Worm (Caenorhabditis elegans) whole organism, early embryonic: ENCODE results near the gene C07G1.15.

Experiments
- B0310.2 ChIP-seq: sonication (generic microtip); optimal IDR thresholded peaks from 2 replicates; lab custom pipeline; 2016; ENCODE audit warnings: mild to moderate bottlenecking, missing genetic modification characterization, missing compliant biosample characterization
- F13C5.2 ChIP-seq: sonication (generic microtip); optimal IDR thresholded peaks from 2 replicates; lab custom pipeline; 2017; ENCODE audit warnings: mild to moderate bottlenecking, missing genetic modification characterization, inconsistent platforms, missing compliant biosample characterization
- aly-1 ChIP-seq: sonication (generic microtip); optimal IDR thresholded peaks from 2 replicates; lab custom pipeline; 2016; ENCODE audit warnings: missing genetic modification characterization, missing compliant biosample characterization
- ama-1 ChIP-seq: fragments of 150-350 bp; optimal IDR thresholded peaks from 2 replicates; lab custom pipeline; 2014
- ceh-13 ChIP-seq: fragments of 200-800 bp; sonication (Bioruptor generic); optimal IDR thresholded peaks from 2 replicates; lab custom pipeline; 2018; ENCODE audit warnings: mild to moderate bottlenecking, missing genetic modification characterization, missing compliant biosample characterization
- ceh-36 ChIP-seq: sonication (generic microtip); optimal IDR thresholded peaks from 2 replicates; lab custom pipeline; 2016; ENCODE audit warnings: missing genetic modification characterization, inconsistent platforms, missing compliant biosample characterization
- ets-7 ChIP-seq: sonication (generic microtip); optimal IDR thresholded peaks from 2 replicates; lab custom pipeline; 2016; ENCODE audit warnings: missing genotype, missing genetic modification characterization, missing compliant biosample characterization
- flt-1 ChIP-seq: fragments of 200-800 bp; sonication (Bioruptor generic); IDR thresholded peaks from 2 replicates; pipeline ENCODE4 v1.3.6; 2022; ENCODE audit warnings: missing genetic modification characterization, missing compliant biosample characterization
- hmbx-1 ChIP-seq: sonication (generic microtip); optimal IDR thresholded peaks from 2 replicates; lab custom pipeline; 2016; ENCODE audit warnings: mild to moderate bottlenecking, missing genetic modification characterization, missing compliant biosample characterization
- hmg-4 ChIP-seq: fragments of 200-800 bp; sonication (Bioruptor generic); optimal IDR thresholded peaks from 2 replicates; lab custom pipeline; 2018; ENCODE audit warnings: mild to moderate bottlenecking, missing genetic modification characterization, missing compliant biosample characterization
- hnd-1 ChIP-seq: sonication (generic microtip); optimal IDR thresholded peaks from 2 replicates; lab custom pipeline; 2016; ENCODE audit warnings: missing genetic modification characterization, missing compliant biosample characterization
- pes-1 ChIP-seq: fragments of 200-800 bp; sonication (Bioruptor generic); IDR thresholded peaks from 2 replicates; pipeline ENCODE4 v1.3.6; 2022; ENCODE audit warnings: missing genetic modification reagents, missing genetic modification characterization, missing compliant biosample characterization
- scrt-1 ChIP-seq: fragments of 200-800 bp; sonication (Bioruptor generic); IDR thresholded peaks from 2 replicates; pipeline ENCODE4 v1.3.6; 2022; ENCODE audit warnings: missing genetic modification characterization, missing compliant biosample characterization
- sea-1 ChIP-seq: fragments of 200-800 bp; sonication (Bioruptor generic); conservative IDR thresholded peaks from 2 replicates; pipeline ENCODE4 v1.3.6; 2022; ENCODE audit warnings: missing genetic modification characterization, missing compliant biosample characterization
- tbx-11 ChIP-seq: fragments of 200-800 bp; sonication (Bioruptor generic); IDR thresholded peaks from 2 replicates; pipeline ENCODE4 v1.3.6; 2022; ENCODE audit warnings: missing genetic modification characterization, missing compliant biosample characterization
- tbx-37 ChIP-seq: fragments of 200-800 bp; sonication (Bioruptor generic); conservative IDR thresholded peaks from 2 replicates; pipeline ENCODE4 v1.3.6; 2022; ENCODE audit warnings: missing genetic modification reagents, missing genetic modification characterization, missing compliant biosample characterization
- tra-4 ChIP-seq: sonication (generic microtip); optimal IDR thresholded peaks from 2 replicates; lab custom pipeline; 2017; ENCODE audit warnings: missing genetic modification characterization, missing compliant biosample characterization

Gene C07G1.15

DNA sequence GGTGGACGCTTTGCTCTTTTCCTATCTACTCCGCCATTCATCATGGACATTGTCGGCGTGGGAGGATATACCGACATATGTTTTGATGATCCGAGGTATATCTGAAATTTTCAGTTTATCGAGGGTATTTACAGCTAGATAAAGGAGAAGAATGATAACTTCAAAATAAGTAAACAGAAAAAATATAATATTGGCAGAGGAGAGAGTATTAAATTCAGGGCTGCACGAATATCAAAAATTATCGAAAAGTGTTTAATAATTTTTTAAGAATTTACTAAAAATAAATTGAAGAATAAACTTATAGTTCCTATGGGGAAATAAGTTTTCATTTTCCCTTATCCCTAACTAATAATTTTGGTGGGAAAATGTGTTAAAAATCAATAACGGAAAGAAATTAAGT is 29.1 kb downstream of the C07G1.15 start, which contains the start of gene wsp-1:
Gene wsp-1 (minus strand): TSS at position 101 of the 400 bp plus-strand sequence.
- no peak for TF ChIP-seq hmg-4 (GFP tag; lab: Kevin White, UChicago)
- no peak for TF ChIP-seq hmbx-1
- TF ChIP-seq sea-1 (GFP tag; lab: Robert Waterston, UW): no peak
- TF ChIP-seq pes-1: no peak
- no peak for TF ChIP-seq flt-1
- no peak for TF ChIP-seq F13C5.2 (tag; lab: Kevin White, UChicago)
- TF ChIP-seq ama-1 (lab: Kevin White, UChicago): no peak
- no peak for TF ChIP-seq hnd-1 (tag; lab: Kevin White, UChicago)
- TF ChIP-seq tbx-37 (GFP tag; lab: Robert Waterston, UW): no peak
- no peak for TF ChIP-seq ceh-13 (GFP tag; lab: Kevin White, UChicago)
- no peak for TF ChIP-seq aly-1 (tag; lab: Kevin White, UChicago)
- TF ChIP-seq tra-4 (tag; lab: Kevin White, UChicago): no peak
- no peak for TF ChIP-seq ceh-36 (tag; lab: Kevin White, UChicago)
- TF ChIP-seq ets-7: no peak
- no peak for TF ChIP-seq scrt-1 (GFP tag; lab: Robert Waterston, UW)
- TF ChIP-seq tbx-11 (GFP tag; lab: Robert Waterston, UW): no peak
- no peak for TF ChIP-seq B0310.2 (tag; lab: Kevin White, UChicago)

DNA sequence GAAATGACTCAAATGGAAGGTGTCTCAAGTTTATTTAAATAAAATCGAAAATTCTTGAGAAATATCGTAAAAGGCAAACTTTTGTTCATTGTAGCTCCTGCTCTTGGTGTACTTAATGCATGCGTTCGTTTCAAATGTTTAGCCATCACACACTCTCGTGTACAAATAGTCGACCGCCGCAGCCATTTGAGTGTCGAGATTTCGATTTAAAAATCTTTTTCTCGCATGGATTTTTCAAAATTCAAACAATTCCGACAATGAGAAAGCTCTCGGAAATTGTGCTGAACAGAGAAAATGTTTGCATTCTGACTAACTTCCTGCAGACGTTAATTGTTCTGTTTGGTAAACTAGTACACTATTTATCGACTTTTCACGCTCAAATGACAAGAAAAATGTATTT is 29.5 kb downstream of the C07G1.15 start:
- TF ChIP-seq ama-1 (lab: Kevin White, UChicago) (no peak), aly-1 (tag; lab: Kevin White, UChicago) (no peak), B0310.2 (tag; lab: Kevin White, UChicago) (no peak), tbx-11 (GFP tag; lab: Robert Waterston, UW) (no peak), F13C5.2 (tag; lab: Kevin White, UChicago) (no peak), ceh-36 (tag; lab: Kevin White, UChicago) (no peak), hmbx-1 (no peak), hnd-1 (tag; lab: Kevin White, UChicago) (no peak), ets-7 (no peak), pes-1 (no peak), scrt-1 (GFP tag; lab: Robert Waterston, UW) (no peak), ceh-13 (GFP tag; lab: Kevin White, UChicago) (no peak), hmg-4 (GFP tag; lab: Kevin White, UChicago) (no peak), tra-4 (tag; lab: Kevin White, UChicago) (no peak)

DNA sequence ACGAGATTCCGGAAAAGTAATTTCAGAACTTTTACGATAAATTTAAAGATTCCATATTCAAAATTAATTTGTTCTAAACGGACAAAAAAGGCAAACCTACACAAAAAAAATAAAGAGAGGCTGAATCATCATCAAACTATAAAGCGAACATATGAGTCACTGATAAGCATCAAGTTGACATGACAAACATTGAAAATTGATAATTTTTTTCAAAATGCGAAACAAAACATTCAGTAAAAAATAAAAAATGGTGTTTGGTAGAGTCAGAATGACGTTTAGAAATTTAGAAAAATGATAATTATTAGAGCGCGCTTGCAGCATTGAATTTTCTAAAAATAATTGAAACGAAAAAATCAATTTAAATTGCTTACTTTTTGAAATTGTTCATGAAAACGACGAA is 30.1 kb downstream of the C07G1.15 start:
- TF ChIP-seq aly-1 (tag; lab: Kevin White, UChicago) (no peak), tra-4 (tag; lab: Kevin White, UChicago) (no peak), tbx-37 (GFP tag; lab: Robert Waterston, UW) (no peak), flt-1 (no peak), B0310.2 (tag; lab: Kevin White, UChicago) (no peak), hmbx-1 (no peak), ceh-36 (tag; lab: Kevin White, UChicago) (no peak), F13C5.2 (tag; lab: Kevin White, UChicago) (no peak), hnd-1 (tag; lab: Kevin White, UChicago) (no peak), hmg-4 (GFP tag; lab: Kevin White, UChicago) (no peak), tbx-11 (GFP tag; lab: Robert Waterston, UW) (no peak), pes-1 (no peak), ama-1 (lab: Kevin White, UChicago) (no peak), ceh-13 (GFP tag; lab: Kevin White, UChicago) (no peak), scrt-1 (GFP tag; lab: Robert Waterston, UW) (no peak), sea-1 (GFP tag; lab: Robert Waterston, UW) (no peak)

ce11 chrIV:8201133-8201532 is 31.4 kb downstream of the C07G1.15 start, which contains the start of gene glrx-22:
Gene glrx-22 (minus strand): TSS chrIV:8201233.
- TF ChIP-seq ceh-36 (tag; lab: Kevin White, UChicago) (no peak), aly-1 (tag; lab: Kevin White, UChicago) (no peak), flt-1 (no peak), pes-1 (no peak)

DNA sequence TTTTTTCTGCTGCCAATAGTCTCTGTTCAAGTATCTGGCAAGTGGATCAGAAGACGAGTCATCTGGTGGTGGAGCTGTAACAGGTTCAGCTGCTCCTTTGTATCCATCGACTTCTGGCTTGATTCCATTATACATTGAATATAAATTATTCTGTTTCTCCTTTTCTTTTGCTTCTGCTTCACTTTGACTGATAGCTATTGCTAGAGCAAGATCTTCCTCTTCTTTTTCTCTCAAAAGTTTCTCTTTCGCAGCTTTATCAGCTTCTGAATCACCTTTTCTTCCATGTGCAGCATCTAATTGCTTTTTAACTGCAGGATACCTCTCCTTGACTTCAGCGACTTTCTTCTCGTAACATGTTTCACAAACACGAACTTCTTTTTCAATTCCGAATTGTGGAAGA is 33.8 kb downstream of the C07G1.15 start:
- TF ChIP-seq F13C5.2 (tag; lab: Kevin White, UChicago): no peak
- no peak for TF ChIP-seq flt-1
- TF ChIP-seq sea-1 (GFP tag; lab: Robert Waterston, UW): no peak
- TF ChIP-seq hmg-4 (GFP tag; lab: Kevin White, UChicago): no peak
- no peak for TF ChIP-seq ceh-13 (GFP tag; lab: Kevin White, UChicago)
- TF ChIP-seq ets-7: no peak
- TF ChIP-seq aly-1 (tag; lab: Kevin White, UChicago): no peak
- no peak for TF ChIP-seq tbx-11 (GFP tag; lab: Robert Waterston, UW)
- TF ChIP-seq ama-1 (lab: Kevin White, UChicago): no peak
- TF ChIP-seq scrt-1 (GFP tag; lab: Robert Waterston, UW): no peak

DNA sequence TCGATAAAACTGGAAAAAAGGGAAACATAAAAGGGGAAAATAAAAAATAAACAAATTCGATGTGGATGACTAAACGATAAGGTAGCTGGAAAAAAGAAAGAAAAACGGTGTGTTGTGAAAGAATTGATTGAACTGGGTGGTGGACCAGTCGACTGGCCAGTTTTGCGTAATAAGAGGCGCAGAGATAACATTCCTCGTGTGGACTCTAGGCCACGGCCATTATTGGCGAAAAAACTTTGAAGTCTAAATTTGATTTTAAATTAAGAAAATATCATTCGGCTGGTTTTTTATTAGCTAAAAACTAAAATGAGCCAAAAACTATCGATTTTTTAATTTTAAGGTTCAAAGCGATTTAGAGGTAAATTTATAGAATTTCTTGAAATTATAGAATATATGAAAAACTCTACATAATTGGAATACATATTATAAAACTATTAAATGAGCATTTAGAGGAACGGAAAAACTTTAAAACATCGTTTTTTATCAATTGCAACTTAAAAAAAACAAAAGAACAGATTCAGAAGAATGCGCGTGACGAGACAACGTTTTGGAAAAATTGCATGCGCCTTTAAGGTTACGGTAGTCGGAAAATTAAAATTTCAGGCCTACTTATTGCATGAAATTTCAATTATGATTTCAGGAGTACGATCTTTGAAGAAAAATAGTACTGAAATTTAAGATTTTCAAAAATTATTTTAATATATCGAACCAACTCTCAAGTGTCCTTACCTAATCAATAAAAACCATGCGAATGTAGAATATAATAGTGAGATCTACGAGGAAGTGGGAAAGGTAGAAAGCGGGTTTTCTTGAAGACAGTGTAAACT is 35.7 kb downstream of the C07G1.15 start, which contains the start of gene hgrs-1:
Gene hgrs-1 (minus strand): TSS at position 777 of the 827 bp plus-strand sequence.
- no peak for TF ChIP-seq ets-7
- no peak for TF ChIP-seq flt-1
- no peak for TF ChIP-seq F13C5.2 (tag; lab: Kevin White, UChicago)
- TF ChIP-seq scrt-1 (GFP tag; lab: Robert Waterston, UW): no peak
- no peak for TF ChIP-seq tra-4 (tag; lab: Kevin White, UChicago)
- no peak for TF ChIP-seq ceh-36 (tag; lab: Kevin White, UChicago)
- TF ChIP-seq tbx-37 (GFP tag; lab: Robert Waterston, UW): no peak
- TF ChIP-seq ama-1 (lab: Kevin White, UChicago): no peak
- no peak for TF ChIP-seq ceh-13 (GFP tag; lab: Kevin White, UChicago)
- TF ChIP-seq pes-1: no peak
- TF ChIP-seq tbx-11 (GFP tag; lab: Robert Waterston, UW): no peak
- no peak for TF ChIP-seq hnd-1 (tag; lab: Kevin White, UChicago)
